Worm (Caenorhabditis elegans) whole organism, young adult: ENCODE results near the gene T10B5.3.

Experiments used
- attf-6 ChIP-seq: fragments of 200-800 bp; sonication (Bioruptor generic); IDR thresholded peaks from 2 replicates; pipeline ENCODE4 v1.3.6; 2022; ENCODE audit warnings: missing genetic modification reagents, missing genetic modification characterization, missing compliant biosample characterization
- nhr-80 ChIP-seq: sonication (generic microtip); optimal IDR thresholded peaks from 2 replicates; lab custom pipeline; 2016; ENCODE audit warnings: missing genetic modification characterization, missing compliant biosample characterization
- snpc-4 ChIP-seq, 5 experiments: fragments of 150-350 bp in 1 of 5; sonication (generic microtip) in 4 of 5; optimal IDR thresholded peaks; 2 replicates each; lab custom pipeline; 2014 to 2018; ENCODE audit warnings: missing genetic modification characterization in 5 of 5, missing biosample characterization in 3 of 5, antibody characterized with exemption in 2 of 5, mild to moderate bottlenecking in 2 of 5, missing compliant biosample characterization in 2 of 5, missing genotype in 2 of 5, moderate library complexity in 2 of 5, missing genetic modification reagents in 1 of 5
- tlf-1 ChIP-seq: fragments of 200-800 bp; sonication (Bioruptor generic); optimal IDR thresholded peaks from 2 replicates; lab custom pipeline; 2018; ENCODE audit warnings: mild to moderate bottlenecking, missing genetic modification characterization, missing compliant biosample characterization
- unc-130 ChIP-seq: sonication (generic microtip); optimal IDR thresholded peaks from 2 replicates; lab custom pipeline; 2016; ENCODE audit warnings: missing genetic modification reagents, missing genetic modification characterization, missing compliant biosample characterization
- unc-62 ChIP-seq: fragments of 150-350 bp; optimal IDR thresholded peaks from 2 replicates; lab custom pipeline; 2014; ENCODE audit warnings: missing biosample characterization, missing genetic modification reagents, missing genetic modification characterization

ce11 chrV:1824528-1824927 lies 45.1 kb downstream of the T10B5.3 start:
- TF ChIP-seq unc-62 (no peak), tlf-1 (GFP tag; lab: Kevin White, UChicago) (no peak), snpc-4 (GFP tag; optimal IDR thresholded peaks at IDR 0.05; lab: Kevin White, UChicago) (no peak), snpc-4 (tag; optimal IDR thresholded peaks at IDR 0.05; lab: Kevin White, UChicago) (no peak), unc-130 (GFP tag; lab: Kevin White, UChicago) (no peak), nhr-80 (no peak), attf-6 (GFP tag; lab: Robert Waterston, UW) (no peak)
